Worm (Caenorhabditis elegans) whole organism, L1 larva: Measurements from ENCODE around the gene Y14H12B.1.

Experiments used
- egl-27 ChIP-seq, 2 experiments: fragments of 150-350 bp in 1 of 2; sonication (generic microtip); optimal IDR thresholded peaks; 3 replicates each; lab custom pipeline; 2017 to 2018; ENCODE audit warnings: missing biosample characterization in 2 of 2, missing genetic modification characterization in 2 of 2, missing genetic modification reagents in 2 of 2
- lin-39 ChIP-seq: fragments of 150-350 bp; optimal IDR thresholded peaks from 2 replicates; lab custom pipeline; 2014; ENCODE audit warnings: missing biosample characterization, missing genetic modification reagents, missing genetic modification characterization
- nhr-237 ChIP-seq: fragments of 150-350 bp; optimal IDR thresholded peaks from 2 replicates; lab custom pipeline; 2014; ENCODE audit warnings: missing biosample characterization, missing genetic modification characterization
- snpc-4 ChIP-seq: fragments of 150-350 bp; optimal IDR thresholded peaks from 2 replicates; lab custom pipeline; 2014; ENCODE audit warnings: missing biosample characterization, missing genetic modification characterization
- unc-86 ChIP-seq: sonication (generic microtip); optimal IDR thresholded peaks from 2 replicates; lab custom pipeline; 2016; ENCODE audit warnings: missing genetic modification characterization, missing compliant biosample characterization

DNA sequence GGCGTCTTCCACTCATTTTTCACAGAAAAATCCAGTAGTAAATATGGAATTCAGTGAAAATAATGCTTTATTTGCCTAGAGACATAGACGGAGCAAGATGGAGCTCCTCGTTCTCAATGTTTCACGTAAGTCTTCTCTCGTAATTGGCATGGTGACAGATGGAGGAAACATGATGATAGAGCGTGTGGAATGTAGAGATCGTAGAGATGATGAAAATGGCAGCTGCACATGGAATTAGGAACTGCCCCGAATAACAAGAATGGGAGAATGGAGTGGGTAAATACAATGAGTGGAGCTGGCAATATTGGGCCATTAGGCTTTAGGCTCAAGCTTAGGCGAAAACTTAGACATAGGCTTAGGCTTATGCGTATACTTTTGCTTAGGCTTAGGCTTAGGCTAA is 40.7 kb downstream of the Y14H12B.1 start, which contains the start of gene cank-26:
- TF ChIP-seq egl-27 (tag; optimal IDR thresholded peaks at IDR 0.05; lab: Kevin White, UChicago) = no peak
- TF ChIP-seq lin-39 (tag; lab: Kevin White, UChicago) = no peak
- TF ChIP-seq unc-86 (tag; lab: Kevin White, UChicago) = no peak
- no peak for TF ChIP-seq nhr-237 (tag; lab: Kevin White, UChicago)
- TF ChIP-seq snpc-4 = no peak
